Fruit fly (Drosophila melanogaster): ENCODE results near the gene BG642312.

The BG642312 gene

dm6 chr3L:6184884-6185438, 48.2 kb downstream of the BG642312 start, which contains the start of the genes D19B and CG43293 (continued):
- TF ChIP-seq CG17186 (GFP tag; optimal IDR thresholded peaks at IDR 0.05), result peak; percentile 58
- TF ChIP-seq az2 (GFP tag; optimal IDR thresholded peaks at IDR 0.05), result peak; percentile 94
- peak; percentile 83 for TF ChIP-seq CoRest (tag; optimal IDR thresholded peaks at IDR 0.05)
- TF ChIP-seq Doc2 (GFP tag; IDR thresholded peaks at IDR 0.05), result no peak
- peak; percentile 90 for TF ChIP-seq ken (GFP tag; IDR thresholded peaks at IDR 0.05)
- peak; percentile 98 for TF ChIP-seq row (GFP tag; IDR thresholded peaks at IDR 0.05)
- peak; percentile 95 for TF ChIP-seq CG11247 (GFP tag; IDR thresholded peaks at IDR 0.05)
- peak; percentile 88 for TF ChIP-seq PHDP (tag; optimal IDR thresholded peaks at IDR 0.05)
- peak; percentile 91 for TF ChIP-seq HLH3B (GFP tag; IDR thresholded peaks at IDR 0.05)
- no peak for TF ChIP-seq Stat92E (GFP tag; optimal IDR thresholded peaks at IDR 0.05)
- peak; percentile 81 for TF ChIP-seq fd3F (GFP tag; optimal IDR thresholded peaks at IDR 0.05)
- peak; percentile 91 for TF ChIP-seq HLH54F (GFP tag; optimal IDR thresholded peaks at IDR 0.05)
- peak; percentile 71 for TF ChIP-seq CG3838 (GFP tag; optimal IDR thresholded peaks at IDR 0.05)
- peak; percentile 82 to 87 for TF ChIP-seq Pdp1 (GFP tag; optimal IDR thresholded peaks at IDR 0.05)
- no peak for TF ChIP-seq CG7745 (tag; optimal IDR thresholded peaks at IDR 0.05)
- TF ChIP-seq CG43689 (GFP tag; IDR thresholded peaks at IDR 0.05), result peak; percentile 70
- peak; percentile 75 for TF ChIP-seq CG2202 (tag; optimal IDR thresholded peaks at IDR 0.05)
- peak; percentile 83 for TF ChIP-seq trh (GFP tag; optimal IDR thresholded peaks at IDR 0.05)
- peak; percentile 57; the same call in 1 of the 2 replicates for TF ChIP-seq unc-4 (GFP tag; IDR thresholded peaks at IDR 0.05; ENCODE audit: partially characterized antibody)
- TF ChIP-seq klu (GFP tag; IDR thresholded peaks at IDR 0.05), result peak; percentile 92
- peak; percentile 58; the same call in 1 of the 2 replicates for TF ChIP-seq CG4360 (GFP tag; IDR thresholded peaks at IDR 0.05)
- TF ChIP-seq Ptx1 (GFP tag; IDR thresholded peaks at IDR 0.05), result peak; percentile 94
- TF ChIP-seq CG4854 (GFP tag; optimal IDR thresholded peaks at IDR 0.05), result peak; percentile 73
- TF ChIP-seq CG3281 (GFP tag; optimal IDR thresholded peaks at IDR 0.05), result peak; percentile 85
- peak; percentile 70 for TF ChIP-seq CG4282 (GFP tag; optimal IDR thresholded peaks at IDR 0.05)
- peak; percentile 74 for TF ChIP-seq Ets97D (GFP tag; optimal IDR thresholded peaks at IDR 0.05)
- TF ChIP-seq Sry-δ (GFP tag; optimal IDR thresholded peaks at IDR 0.05), result peak; percentile 90
- TF ChIP-seq CG16863 (GFP tag; optimal IDR thresholded peaks at IDR 0.05), result peak; percentile 80
- peak; percentile 84 for TF ChIP-seq esg (GFP tag; conservative IDR thresholded peaks at IDR 0.05)
- peak; percentile 97 for TF ChIP-seq cg (GFP tag; optimal IDR thresholded peaks at IDR 0.05)
- TF ChIP-seq otp (GFP tag; IDR thresholded peaks at IDR 0.05), result peak; percentile 90
- peak; percentile 72 for TF ChIP-seq trem (tag; optimal IDR thresholded peaks at IDR 0.05)
- TF ChIP-seq ind (GFP tag; optimal IDR thresholded peaks at IDR 0.05), result peak; percentile 93
- peak; percentile 78 for TF ChIP-seq maf-S (GFP tag; optimal IDR thresholded peaks at IDR 0.05)
- TF ChIP-seq dmrt99B (tag; optimal IDR thresholded peaks at IDR 0.05), result peak; percentile 90
- TF ChIP-seq phol (tag; optimal IDR thresholded peaks at IDR 0.05), result peak; percentile 81
- peak; percentile 59 for TF ChIP-seq Myb (GFP tag; optimal IDR thresholded peaks at IDR 0.05)
- peak; percentile 73 for TF ChIP-seq CG7372 (GFP tag; IDR thresholded peaks at IDR 0.05)
- peak; percentile 82 for TF ChIP-seq MTF-1 (GFP tag; optimal IDR thresholded peaks at IDR 0.05; ENCODE audit: borderline replicate concordance)
- TF ChIP-seq wdn (GFP tag; IDR thresholded peaks at IDR 0.05), result peak; percentile 87
- no peak for TF ChIP-seq Trl (optimal IDR thresholded peaks at IDR 0.05)
- TF ChIP-seq Trl (GFP tag; optimal IDR thresholded peaks at IDR 0.05), result peak; percentile 87
- peak in 1 of 3 experiments; percentile 66 for TF ChIP-seq lola (GFP tag; optimal IDR thresholded peaks at IDR 0.05)
- TF ChIP-seq CG8924 (tag; optimal IDR thresholded peaks at IDR 0.05), result peak; percentile 90
- peak; percentile 72 for TF ChIP-seq Usf (GFP tag; optimal IDR thresholded peaks at IDR 0.05)
- TF ChIP-seq CG18599 (GFP tag; optimal IDR thresholded peaks at IDR 0.05), result peak; percentile 90
- TF ChIP-seq CG1832 (GFP tag; optimal IDR thresholded peaks at IDR 0.05), result no peak
- TF ChIP-seq E2f1 (GFP tag; IDR thresholded peaks at IDR 0.05), result peak; percentile 91
- peak; percentile 87 for TF ChIP-seq CG18619 (GFP tag; optimal IDR thresholded peaks at IDR 0.05)
- TF ChIP-seq zf30C (GFP tag; optimal IDR thresholded peaks at IDR 0.05), result peak; percentile 25
